Worm (Caenorhabditis elegans) whole organism, midembryonic: ENCODE results near the gene timp-1.

Source experiments
- T22C8.4 ChIP-seq: fragments of 200-800 bp; sonication (Bioruptor generic); IDR thresholded peaks from 2 replicates; pipeline ENCODE4 v1.3.6; 2022; ENCODE audit warnings: missing genetic modification characterization, missing compliant biosample characterization
- cog-1 ChIP-seq: sonication (generic microtip); optimal IDR thresholded peaks from 2 replicates; lab custom pipeline; 2016; ENCODE audit warnings: missing genetic modification characterization, missing compliant biosample characterization
- ref-1 ChIP-seq: fragments of 200-800 bp; sonication (Bioruptor generic); conservative IDR thresholded peaks from 2 replicates; pipeline ENCODE4 v1.3.6; 2022; ENCODE audit warnings: missing genetic modification reagents, missing genetic modification characterization, missing compliant biosample characterization
- tab-1 ChIP-seq: fragments of 200-800 bp; sonication (Bioruptor generic); IDR thresholded peaks from 2 replicates; pipeline ENCODE4 v1.3.6; 2022; ENCODE audit warnings: missing genetic modification characterization, missing compliant biosample characterization

- TF ChIP-seq tab-1 (GFP tag; lab: Robert Waterston, UW) (no peak), T22C8.4 (GFP tag; lab: Robert Waterston, UW) (no peak), cog-1 (tag; lab: Kevin White, UChicago) (no peak), ref-1 (GFP tag; lab: Robert Waterston, UW) (no peak)
These were observed 43.2 kb downstream of the timp-1 start, which contains the start of gene C16D9.6 for ce11 chrV:8250208-8250607.
